3 fruit fly cellular contexts compared by ENCODE assay signal in genomic region chr3L:21037404-21037803, dm6.
TF ChIP-seq lines count a peak whose summit lies in the region.

No protein-coding gene starts in this region.

TF ChIP-seq in whole organism, embryonic, 481 proteins besides CTCF, POLR2A, EP300 and RAD21 (continued from another document and continues in another):
- TF ChIP-seq Hr3 (GFP tag; optimal IDR thresholded peaks at IDR 0.05; lab: Kevin White, UChicago) = peak; percentile 76
- no peak; the same call in 2 of the 3 replicates for TF ChIP-seq Optix (GFP tag; IDR thresholded peaks at IDR 0.05; lab: Robert Waterston, UW)
- peak; percentile 76 for TF ChIP-seq esg (GFP tag; conservative IDR thresholded peaks at IDR 0.05; lab: Robert Waterston, UW)
- TF ChIP-seq CG18262 (tag; optimal IDR thresholded peaks at IDR 0.05; lab: Kevin White, UChicago) = peak; percentile 83
- TF ChIP-seq disco-r (GFP tag; optimal IDR thresholded peaks at IDR 0.05; lab: Kevin White, UChicago) = peak; percentile 21
- TF ChIP-seq Bteb2 (GFP tag; optimal IDR thresholded peaks at IDR 0.05; lab: Kevin White, UChicago) = peak; percentile 64
- TF ChIP-seq sug (tag; optimal IDR thresholded peaks at IDR 0.05; lab: Kevin White, UChicago) = peak; percentile 48
- TF ChIP-seq CG10979 (tag; optimal IDR thresholded peaks at IDR 0.05; lab: Kevin White, UChicago) = peak; percentile 84
- TF ChIP-seq sr (GFP tag; IDR thresholded peaks at IDR 0.05; lab: Robert Waterston, UW) = no peak
- peak; percentile 59; the same call in 2 of the 3 replicates for TF ChIP-seq CG11560 (tag; IDR thresholded peaks at IDR 0.05; lab: Robert Waterston, UW)
- peak; percentile 45; the same call in 1 of the 2 replicates for TF ChIP-seq Adf1 (GFP tag; IDR thresholded peaks at IDR 0.05; lab: Robert Waterston, UW)
- no peak for TF ChIP-seq CG13287 (GFP tag; IDR thresholded peaks at IDR 0.05; lab: Robert Waterston, UW; ENCODE audit: partially characterized antibody)
- TF ChIP-seq CG13775 (GFP tag; optimal IDR thresholded peaks at IDR 0.05; lab: Kevin White, UChicago) = peak; percentile 63
- TF ChIP-seq CG31441 (GFP tag; IDR thresholded peaks at IDR 0.05; lab: Robert Waterston, UW) = peak; percentile 88
- TF ChIP-seq sc (optimal IDR thresholded peaks at IDR 0.05; lab: Kevin White, UChicago) = no peak
- peak; percentile 51 for TF ChIP-seq sc (GFP tag; optimal IDR thresholded peaks at IDR 0.05; lab: Kevin White, UChicago)
- peak; percentile 62 for TF ChIP-seq CG13624 (GFP tag; optimal IDR thresholded peaks at IDR 0.05; lab: Kevin White, UChicago)
- peak; percentile 95 for TF ChIP-seq Med (GFP tag; lab: Kevin White, UChicago)
- TF ChIP-seq D (optimal IDR thresholded peaks at IDR 0.05; lab: Kevin White, UChicago) = no peak
- TF ChIP-seq D (GFP tag; optimal IDR thresholded peaks at IDR 0.05; lab: Kevin White, UChicago) = peak; percentile 57
- peak; percentile 76; the same call in 2 of the 3 replicates for TF ChIP-seq otp (GFP tag; IDR thresholded peaks at IDR 0.05; lab: Robert Waterston, UW)
- TF ChIP-seq CG4617 (GFP tag; optimal IDR thresholded peaks at IDR 0.05; lab: Kevin White, UChicago; ENCODE audit: borderline replicate concordance) = peak; percentile 38
- peak; percentile 49; the same call in 1 of the 2 replicates for TF ChIP-seq CG14667 (GFP tag; IDR thresholded peaks at IDR 0.05; lab: Robert Waterston, UW)
- TF ChIP-seq hb (GFP tag; IDR thresholded peaks at IDR 0.05; lab: Robert Waterston, UW; ENCODE audit: partially characterized antibody) = no peak
- TF ChIP-seq chn (GFP tag; optimal IDR thresholded peaks at IDR 0.05; lab: Kevin White, UChicago) = peak; percentile 61
- peak; percentile 79 for TF ChIP-seq sd (tag; optimal IDR thresholded peaks at IDR 0.05; lab: Kevin White, UChicago)
- peak; percentile 83 for TF ChIP-seq CG15601 (tag; optimal IDR thresholded peaks at IDR 0.05; lab: Kevin White, UChicago)
- peak; percentile 39 to 71 for TF ChIP-seq chif (GFP tag; optimal IDR thresholded peaks at IDR 0.05; lab: Kevin White, UChicago)
- no peak for TF ChIP-seq tup (GFP tag; optimal IDR thresholded peaks at IDR 0.05; lab: Kevin White, UChicago)
- peak; percentile 68 for TF ChIP-seq CG9932 (GFP tag; IDR thresholded peaks at IDR 0.05; lab: Robert Waterston, UW)
- peak; percentile 80 for TF ChIP-seq so (GFP tag; IDR thresholded peaks at IDR 0.05; lab: Robert Waterston, UW)
- TF ChIP-seq CG6813 (GFP tag; optimal IDR thresholded peaks at IDR 0.05; lab: Kevin White, UChicago) = peak; percentile 72
- peak; percentile 74 for TF ChIP-seq Ada2b (GFP tag; IDR thresholded peaks at IDR 0.05; lab: Robert Waterston, UW)
- TF ChIP-seq bsh (GFP tag; optimal IDR thresholded peaks at IDR 0.05; lab: Kevin White, UChicago) = peak in 1 of 2 experiments; percentile 93
- peak; percentile 38 for TF ChIP-seq cato (GFP tag; optimal IDR thresholded peaks at IDR 0.05; lab: Kevin White, UChicago; ENCODE audit: borderline replicate concordance)
- TF ChIP-seq Vsx1 (GFP tag; optimal IDR thresholded peaks at IDR 0.05; lab: Kevin White, UChicago) = peak; percentile 49
- peak in 1 of 3 experiments; percentile 75 for TF ChIP-seq lola (GFP tag; optimal IDR thresholded peaks at IDR 0.05; lab: Kevin White, UChicago)
- peak; percentile 86 for TF ChIP-seq Xrp1 (GFP tag; IDR thresholded peaks at IDR 0.05; lab: Robert Waterston, UW)
- no peak for TF ChIP-seq shn (GFP tag; optimal IDR thresholded peaks at IDR 0.05; lab: Kevin White, UChicago)
- no peak for TF ChIP-seq CG2199 (GFP tag; IDR thresholded peaks at IDR 0.05; lab: Robert Waterston, UW)
- no peak for TF ChIP-seq z (GFP tag; IDR thresholded peaks at IDR 0.05; lab: Robert Waterston, UW)
- TF ChIP-seq Sry-β (GFP tag; optimal IDR thresholded peaks at IDR 0.05; lab: Kevin White, UChicago) = peak; percentile 31
- TF ChIP-seq unpg (GFP tag; optimal IDR thresholded peaks at IDR 0.05; lab: Kevin White, UChicago) = peak; percentile 90

TF ChIP-seq in whole organism, prepupa, 60 proteins besides CTCF, POLR2A, EP300 and RAD21 (continued from another document):
- TF ChIP-seq dsx (GFP tag; optimal IDR thresholded peaks at IDR 0.05; lab: Kevin White, UChicago; ENCODE audit: poor library complexity, severe bottlenecking) (peak; percentile 55), topi (GFP tag; optimal IDR thresholded peaks at IDR 0.05; lab: Kevin White, UChicago) (peak; percentile 23), CG4318 (GFP tag; optimal IDR thresholded peaks at IDR 0.05; lab: Kevin White, UChicago) (peak; percentile 45), Sox102F (GFP tag; optimal IDR thresholded peaks at IDR 0.05; lab: Kevin White, UChicago) (peak; percentile 20), achi (GFP tag; optimal IDR thresholded peaks at IDR 0.05; lab: Kevin White, UChicago) (peak; percentile 58), CG10631 (GFP tag; optimal IDR thresholded peaks at IDR 0.05; lab: Kevin White, UChicago) (peak; percentile 39), Hr4 (GFP tag; optimal IDR thresholded peaks at IDR 0.05; lab: Kevin White, UChicago) (peak; percentile 73), cyc (GFP tag; optimal IDR thresholded peaks at IDR 0.05; lab: Kevin White, UChicago) (peak; percentile 29), CG6276 (GFP tag; optimal IDR thresholded peaks at IDR 0.05; lab: Kevin White, UChicago) (peak; percentile 56), Gug (GFP tag; IDR thresholded peaks at IDR 0.05; lab: Robert Waterston, UW) (no peak), fkh (GFP tag; optimal IDR thresholded peaks at IDR 0.05; lab: Kevin White, UChicago) (no peak), vri (GFP tag; optimal IDR thresholded peaks at IDR 0.05; lab: Kevin White, UChicago) (no peak), CG7368 (GFP tag; optimal IDR thresholded peaks at IDR 0.05; lab: Kevin White, UChicago) (peak; percentile 8), CG8119 (GFP tag; IDR thresholded peaks at IDR 0.05; lab: Robert Waterston, UW) (peak; percentile 72), Lpt (GFP tag; optimal IDR thresholded peaks at IDR 0.05; lab: Kevin White, UChicago) (peak; percentile 25), Eip93F (GFP tag; optimal IDR thresholded peaks at IDR 0.05; lab: Kevin White, UChicago) (no peak), esn (GFP tag; optimal IDR thresholded peaks at IDR 0.05; lab: Kevin White, UChicago) (peak; percentile 53), CG34406 (GFP tag; optimal IDR thresholded peaks at IDR 0.05; lab: Kevin White, UChicago) (peak; percentile 35), CG31627 (GFP tag; optimal IDR thresholded peaks at IDR 0.05; lab: Kevin White, UChicago) (peak; percentile 36), Met (GFP tag; optimal IDR thresholded peaks at IDR 0.05; lab: Kevin White, UChicago) (peak; percentile 51), Ets21C (GFP tag; optimal IDR thresholded peaks at IDR 0.05; lab: Kevin White, UChicago) (no peak), Eip75B (GFP tag; optimal IDR thresholded peaks at IDR 0.05; lab: Kevin White, UChicago) (peak; percentile 40), ss (GFP tag; optimal IDR thresholded peaks at IDR 0.05; lab: Kevin White, UChicago) (no peak), spab (GFP tag; optimal IDR thresholded peaks at IDR 0.05; lab: Kevin White, UChicago) (no peak), CG1621 (tag; optimal IDR thresholded peaks at IDR 0.05; lab: Kevin White, UChicago) (no peak), lz (GFP tag; optimal IDR thresholded peaks at IDR 0.05; lab: Kevin White, UChicago) (peak; percentile 4), salr (GFP tag; optimal IDR thresholded peaks at IDR 0.05; lab: Kevin White, UChicago) (peak in 1 of 2 experiments; percentile 37), CG32006 (GFP tag; optimal IDR thresholded peaks at IDR 0.05; lab: Kevin White, UChicago) (peak; percentile 73), pdm3 (GFP tag; optimal IDR thresholded peaks at IDR 0.05; lab: Kevin White, UChicago) (peak; percentile 64), svp (GFP tag; lab: Kevin White, UChicago) (peak; percentile 75), CG9139 (GFP tag; optimal IDR thresholded peaks at IDR 0.05; lab: Kevin White, UChicago) (no peak), CG6792 (GFP tag; optimal IDR thresholded peaks at IDR 0.05; lab: Kevin White, UChicago) (no peak), CG3032 (tag; optimal IDR thresholded peaks at IDR 0.05; lab: Kevin White, UChicago) (no peak), CG8632 (GFP tag; optimal IDR thresholded peaks at IDR 0.05; lab: Kevin White, UChicago) (peak; percentile 50), CG11294 (GFP tag; IDR thresholded peaks at IDR 0.05; lab: Robert Waterston, UW) (no peak), CG6163 (GFP tag; IDR thresholded peaks at IDR 0.05; lab: Robert Waterston, UW) (peak; percentile 65; the same call in 2 of the 3 replicates), eg (GFP tag; IDR thresholded peaks at IDR 0.05; lab: Robert Waterston, UW) (peak; percentile 68; the same call in 2 of the 3 replicates)

TF ChIP-seq in whole organism, wandering third instar larva, 38 proteins besides CTCF, POLR2A, EP300 and RAD21 (continued from another document):
- TF ChIP-seq fru (GFP tag; optimal IDR thresholded peaks at IDR 0.05; lab: Kevin White, UChicago) = peak; percentile 16
- no peak for TF ChIP-seq Jra (GFP tag; optimal IDR thresholded peaks at IDR 0.05; lab: Kevin White, UChicago)
- no peak for TF ChIP-seq lola (GFP tag; optimal IDR thresholded peaks at IDR 0.05; lab: Kevin White, UChicago)
- TF ChIP-seq dl (GFP tag; optimal IDR thresholded peaks at IDR 0.05; lab: Kevin White, UChicago; ENCODE audit: insufficient read depth in 1 of 2, partially characterized antibody in 2 of 2) = no peak
- TF ChIP-seq Hr83 (GFP tag; optimal IDR thresholded peaks at IDR 0.05; lab: Kevin White, UChicago; ENCODE audit: poor library complexity, severe bottlenecking) = no peak
- TF ChIP-seq Hnf4 (GFP tag; optimal IDR thresholded peaks at IDR 0.05; lab: Kevin White, UChicago) = peak; percentile 41
- TF ChIP-seq Rel (GFP tag; optimal IDR thresholded peaks at IDR 0.05; lab: Kevin White, UChicago) = no peak
- no peak for TF ChIP-seq Rel (tag; optimal IDR thresholded peaks at IDR 0.05; lab: Kevin White, UChicago)
